Fruit fly (Drosophila melanogaster) whole organism, prepupa: Measurements from ENCODE around the gene Med.

Experiments
- CG10669 ChIP-seq: fragments of 200-800 bp; sonication (Bioruptor generic); optimal IDR thresholded peaks from 3 replicates; lab custom pipeline; 2018; ENCODE audit warnings: missing biosample characterization, mild to moderate bottlenecking, missing genetic modification characterization, moderate library complexity
- CG11762 ChIP-seq: fragments of 200-800 bp; sonication (Bioruptor generic); optimal IDR thresholded peaks from 3 replicates; lab custom pipeline; 2016; ENCODE audit warnings: missing biosample characterization, missing genetic modification characterization; ENCODE audit not compliant: insufficient read depth
- CG11902 ChIP-seq: fragments of 200-800 bp; sonication (Bioruptor generic); optimal IDR thresholded peaks from 3 replicates; lab custom pipeline; 2016; ENCODE audit warnings: missing biosample characterization, missing genetic modification characterization
- CG15336 ChIP-seq: fragments of 200-800 bp; sonication (Bioruptor generic); IDR thresholded peaks from 2 replicates; pipeline ENCODE4 v1.3.6; 2022; ENCODE audit warnings: missing biosample characterization, missing genetic modification characterization
- CG16779 ChIP-seq: fragments of 200-800 bp; sonication (Bioruptor generic); optimal IDR thresholded peaks from 3 replicates; lab custom pipeline; 2017; ENCODE audit warnings: missing biosample characterization, mild to moderate bottlenecking, missing genetic modification characterization
- CG32006 ChIP-seq: fragments of 200-800 bp; sonication (Bioruptor generic); optimal IDR thresholded peaks from 3 replicates; lab custom pipeline; 2017; ENCODE audit warnings: missing biosample characterization, mild to moderate bottlenecking, missing genetic modification characterization
- CG3919 ChIP-seq: fragments of 200-800 bp; sonication (Bioruptor generic); optimal IDR thresholded peaks from 3 replicates; lab custom pipeline; 2016; ENCODE audit warnings: missing biosample characterization, missing genetic modification characterization
- CG6792 ChIP-seq: fragments of 200-800 bp; sonication (Bioruptor generic); optimal IDR thresholded peaks from 3 replicates; lab custom pipeline; 2016; ENCODE audit warnings: missing biosample characterization, missing genetic modification characterization
- CG6808 ChIP-seq: fragments of 200-800 bp; sonication (Bioruptor generic); optimal IDR thresholded peaks from 3 replicates; lab custom pipeline; 2017; ENCODE audit warnings: missing biosample characterization, missing genetic modification characterization, mild to moderate bottlenecking, moderate library complexity, missing genetic modification reagents
- CG8119 ChIP-seq: fragments of 200-800 bp; sonication (Bioruptor generic); IDR thresholded peaks from 3 replicates; pipeline ENCODE4 v1.3.6; 2022; ENCODE audit warnings: missing biosample characterization, missing genetic modification characterization
- CG8319 ChIP-seq: fragments of 200-800 bp; sonication (Bioruptor generic); optimal IDR thresholded peaks from 3 replicates; lab custom pipeline; 2016; ENCODE audit warnings: missing biosample characterization, missing genetic modification characterization
- CG9139 ChIP-seq: fragments of 200-800 bp; sonication (Bioruptor generic); optimal IDR thresholded peaks from 3 replicates; lab custom pipeline; 2017; ENCODE audit warnings: missing biosample characterization, mild to moderate bottlenecking, missing genetic modification characterization
- Eip78C ChIP-seq: fragments of 200-800 bp; sonication (Bioruptor generic); peaks from one replicate; lab custom pipeline; 2016; ENCODE audit warnings: missing biosample characterization, missing genetic modification characterization
- Ets21C ChIP-seq: fragments of 200-800 bp; sonication (Bioruptor generic); optimal IDR thresholded peaks from 3 replicates; lab custom pipeline; 2016; ENCODE audit warnings: missing biosample characterization, missing genetic modification characterization
- Gug ChIP-seq: fragments of 200-800 bp; sonication (Bioruptor generic); IDR thresholded peaks from 2 replicates; pipeline ENCODE4 v1.3.6; 2022; ENCODE audit warnings: missing biosample characterization, missing genetic modification characterization
- Hr39 ChIP-seq: fragments of 200-800 bp; sonication (Bioruptor generic); optimal IDR thresholded peaks from 2 replicates; lab custom pipeline; 2016; ENCODE audit warnings: missing biosample characterization, missing genetic modification characterization
- Hr4 ChIP-seq: fragments of 200-800 bp; sonication (Bioruptor generic); optimal IDR thresholded peaks from 3 replicates; lab custom pipeline; 2016; ENCODE audit warnings: missing biosample characterization, missing genetic modification characterization
- Lpt ChIP-seq: fragments of 200-800 bp; sonication (Bioruptor generic); optimal IDR thresholded peaks from 3 replicates; lab custom pipeline; 2016; ENCODE audit warnings: missing biosample characterization, missing genetic modification characterization
- OdsH ChIP-seq: fragments of 200-800 bp; sonication (Bioruptor generic); optimal IDR thresholded peaks from 3 replicates; lab custom pipeline; 2016; ENCODE audit warnings: missing biosample characterization, missing genetic modification characterization
- Smox ChIP-seq: fragments of 200-800 bp; sonication (Bioruptor generic); optimal IDR thresholded peaks from 3 replicates; lab custom pipeline; 2016; ENCODE audit warnings: missing biosample characterization, missing genetic modification characterization
- Sox102F ChIP-seq: fragments of 200-800 bp; sonication (Bioruptor generic); optimal IDR thresholded peaks from 2 replicates; lab custom pipeline; 2016; ENCODE audit warnings: missing biosample characterization, mild to moderate bottlenecking, missing genetic modification characterization
- Sox14 ChIP-seq: fragments of 200-800 bp; sonication (Bioruptor generic); optimal IDR thresholded peaks from 3 replicates; lab custom pipeline; 2016; ENCODE audit warnings: missing biosample characterization, missing genetic modification characterization
- achi ChIP-seq: fragments of 200-800 bp; sonication (Bioruptor generic); optimal IDR thresholded peaks from 3 replicates; lab custom pipeline; 2016; ENCODE audit warnings: missing biosample characterization, missing genetic modification characterization
- cyc ChIP-seq: fragments of 200-800 bp; sonication (Bioruptor generic); optimal IDR thresholded peaks from 3 replicates; lab custom pipeline; 2016; ENCODE audit warnings: missing biosample characterization, missing genetic modification characterization
- dac ChIP-seq: fragments of 200-800 bp; sonication (Bioruptor generic); optimal IDR thresholded peaks from 2 replicates; lab custom pipeline; 2017; ENCODE audit warnings: missing biosample characterization, mild to moderate bottlenecking, missing genetic modification characterization
- dsx ChIP-seq: fragments of 200-800 bp; optimal IDR thresholded peaks from 3 replicates; lab custom pipeline; 2019; ENCODE audit warnings: missing biosample characterization, mild to moderate bottlenecking, missing genetic modification characterization, moderate library complexity; ENCODE audit not compliant: poor library complexity, severe bottlenecking
- eg ChIP-seq: fragments of 200-800 bp; sonication (Bioruptor generic); IDR thresholded peaks from 3 replicates; pipeline ENCODE4 v1.3.6; 2022; ENCODE audit warnings: missing biosample characterization, missing genetic modification characterization
- esn ChIP-seq: fragments of 200-800 bp; sonication (Bioruptor generic); optimal IDR thresholded peaks from 2 replicates; lab custom pipeline; 2016; ENCODE audit warnings: missing biosample characterization, mild to moderate bottlenecking, missing genetic modification characterization, moderate library complexity
- fd59A ChIP-seq: fragments of 200-800 bp; sonication (Bioruptor generic); optimal IDR thresholded peaks from 2 replicates; lab custom pipeline; 2017; ENCODE audit warnings: missing biosample characterization, mild to moderate bottlenecking, missing genetic modification characterization, missing genetic modification reagents
- fd85E ChIP-seq: fragments of 200-800 bp; sonication (Bioruptor generic); optimal IDR thresholded peaks from 3 replicates; lab custom pipeline; 2016; ENCODE audit warnings: missing biosample characterization, missing genetic modification characterization
- lz ChIP-seq: fragments of 200-800 bp; sonication (Bioruptor generic); optimal IDR thresholded peaks from 3 replicates; lab custom pipeline; 2016; ENCODE audit warnings: missing biosample characterization, missing genetic modification characterization
- net ChIP-seq: fragments of 200-800 bp; sonication (Bioruptor generic); optimal IDR thresholded peaks from 3 replicates; lab custom pipeline; 2016; ENCODE audit warnings: missing biosample characterization, missing genetic modification characterization
- pdm3 ChIP-seq: fragments of 200-800 bp; sonication (Bioruptor generic); optimal IDR thresholded peaks from 3 replicates; lab custom pipeline; 2016; ENCODE audit warnings: missing biosample characterization, missing genetic modification characterization
- spab ChIP-seq: fragments of 200-800 bp; sonication (Bioruptor generic); optimal IDR thresholded peaks from 2 replicates; lab custom pipeline; 2017; ENCODE audit warnings: missing biosample characterization, mild to moderate bottlenecking, missing genetic modification characterization, missing genetic modification reagents
- ss ChIP-seq, 2 experiments: fragments of 200-800 bp; sonication (Bioruptor generic); optimal IDR thresholded peaks; 2 replicates in 1 of 2; 3 replicates in 1 of 2; lab custom pipeline; 2017 to 2018; ENCODE audit warnings: mild to moderate bottlenecking in 2 of 2, missing biosample characterization in 2 of 2, missing genetic modification characterization in 2 of 2, moderate library complexity in 1 of 2
- svp ChIP-seq: fragments of 200-800 bp; sonication (Bioruptor generic); peaks from one replicate; lab custom pipeline; 2016; ENCODE audit warnings: missing biosample characterization, missing genetic modification characterization
- topi ChIP-seq: fragments of 200-800 bp; sonication (Bioruptor generic); optimal IDR thresholded peaks from 3 replicates; lab custom pipeline; 2016; ENCODE audit warnings: missing biosample characterization, missing genetic modification characterization

Med gene

DNA sequence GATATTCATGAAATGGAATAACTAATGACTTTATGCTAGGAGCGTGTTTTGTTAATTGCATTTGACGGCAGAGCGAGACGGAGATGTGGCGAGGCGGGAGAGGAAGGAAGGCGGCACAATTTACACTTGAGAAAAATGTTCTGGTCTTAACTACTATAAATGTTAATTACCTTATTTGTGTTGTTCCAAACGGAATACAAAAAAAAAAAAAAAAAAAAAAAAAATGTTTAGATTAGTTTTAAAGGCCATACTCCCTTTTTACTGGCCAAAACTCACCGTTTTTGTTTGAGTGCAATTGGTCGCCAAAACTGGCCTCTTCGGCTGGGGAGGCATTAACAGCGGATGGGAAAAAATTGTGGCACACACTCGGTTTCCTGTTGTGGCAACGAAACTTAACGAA is 16.3 kb downstream of the Med start (continued):
- TF ChIP-seq net (no peak), Ets21C (GFP tag; lab: Kevin White, UChicago) (no peak), Smox (GFP tag; lab: Kevin White, UChicago) (no peak), CG6808 (GFP tag; lab: Kevin White, UChicago) (no peak), lz (no peak), Eip78C (GFP tag; lab: Kevin White, UChicago) (peak; percentile 69), CG16779 (tag; lab: Kevin White, UChicago) (no peak)
- TF ChIP-seq, all 60 proteins: peak for 16

DNA sequence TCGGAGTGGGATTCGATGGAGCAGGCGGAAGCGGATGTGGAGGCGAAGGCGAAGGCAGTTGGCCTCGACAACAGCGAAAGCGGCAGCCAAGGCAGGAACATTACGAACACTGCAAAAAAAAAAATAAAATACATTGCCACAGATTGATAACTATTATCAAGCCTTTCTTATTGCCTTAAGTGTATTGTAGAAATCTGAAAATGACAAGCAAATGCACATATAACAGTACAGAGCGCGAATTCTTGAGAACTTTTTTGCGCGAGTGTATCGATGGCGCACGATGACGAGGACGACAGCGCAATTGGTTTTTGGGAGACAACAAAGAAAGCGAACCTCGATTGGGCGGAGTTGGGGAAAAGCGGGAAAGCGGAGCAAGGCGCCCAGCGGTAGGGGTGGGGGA is 19.5 kb downstream of the Med start:
- TF ChIP-seq svp (GFP tag; lab: Kevin White, UChicago) = peak; percentile 39
- peak; percentile 35 for TF ChIP-seq Eip78C (GFP tag; lab: Kevin White, UChicago)
- no peak for TF ChIP-seq CG11762
- TF ChIP-seq achi = no peak
- no peak for TF ChIP-seq dsx (GFP tag; lab: Kevin White, UChicago)
- peak; percentile 5 for TF ChIP-seq CG3919 (GFP tag; lab: Kevin White, UChicago)

DNA sequence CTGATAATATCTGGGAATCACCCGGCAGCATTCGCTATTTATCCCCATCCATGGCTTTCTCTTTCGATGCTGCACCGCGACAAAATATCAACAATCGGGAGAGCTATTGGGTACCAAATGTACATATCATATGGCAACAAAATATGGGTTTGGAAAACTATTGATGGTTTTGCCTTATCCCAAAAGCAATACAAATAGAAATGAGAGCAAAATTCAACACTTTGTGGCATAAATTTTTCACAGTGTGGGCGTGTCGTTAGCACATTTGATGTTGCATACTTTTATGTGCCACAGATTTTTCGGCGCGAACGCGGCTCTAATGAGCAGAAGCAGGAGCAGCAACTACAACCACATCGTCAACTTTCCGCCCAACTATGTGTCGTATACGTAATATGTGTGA is 21.5 kb downstream of the Med start:
- TF ChIP-seq spab (GFP tag; lab: Kevin White, UChicago) = no peak
- TF ChIP-seq ss (GFP tag; optimal IDR thresholded peaks at IDR 0.05; lab: Kevin White, UChicago) = no peak
- TF ChIP-seq Hr4 = peak; percentile 41
- peak; percentile 42 for TF ChIP-seq Eip78C (GFP tag; lab: Kevin White, UChicago)
- no peak for TF ChIP-seq esn (GFP tag; lab: Kevin White, UChicago)
- TF ChIP-seq CG10669 (GFP tag; lab: Kevin White, UChicago) = no peak
- no peak for TF ChIP-seq topi
- TF ChIP-seq CG16779 (tag; lab: Kevin White, UChicago) = no peak
- peak; percentile 30 for TF ChIP-seq CG32006 (GFP tag; lab: Kevin White, UChicago)
- TF ChIP-seq CG15336 = 0 out of 2 replicates have a peak, but pooled peaks have one; percentile 18
- no peak for TF ChIP-seq CG8119 (GFP tag; lab: Robert Waterston, UW)

DNA sequence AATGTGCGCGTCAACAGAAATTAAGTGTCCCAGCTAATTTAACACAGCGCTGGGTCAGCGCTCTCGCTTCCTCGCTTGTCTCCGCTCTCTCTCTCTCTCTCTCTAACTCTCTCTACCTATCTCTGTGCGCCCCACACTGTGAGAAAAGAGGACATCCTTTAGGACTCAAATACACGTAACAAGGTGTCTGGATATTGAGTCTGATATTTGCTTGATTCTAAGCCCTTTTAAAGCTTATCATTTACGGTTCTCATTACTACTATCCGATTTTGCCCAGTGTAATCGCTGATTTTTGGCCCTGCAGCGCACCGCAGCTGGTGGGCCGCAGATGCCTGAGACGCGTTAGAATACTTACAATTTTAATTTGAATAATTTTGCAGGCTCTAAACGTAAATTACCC is 25.7 kb downstream of the Med start:
- TF ChIP-seq CG3919 (GFP tag; lab: Kevin White, UChicago) = peak; percentile 13
- peak; percentile 1 for TF ChIP-seq Hr4
- TF ChIP-seq CG15336 = peak; percentile 35; the same call in 1 of the 2 replicates
- TF ChIP-seq Smox (GFP tag; lab: Kevin White, UChicago) = peak; percentile 2
- TF ChIP-seq fd59A (GFP tag; lab: Kevin White, UChicago) = no peak
- no peak for TF ChIP-seq Ets21C (GFP tag; lab: Kevin White, UChicago)
- TF ChIP-seq Gug (GFP tag; lab: Robert Waterston, UW) = no peak
- no peak for TF ChIP-seq CG9139 (GFP tag; lab: Kevin White, UChicago)
- no peak for TF ChIP-seq dsx (GFP tag; lab: Kevin White, UChicago)
- peak; percentile 1 for TF ChIP-seq Sox14 (GFP tag; lab: Kevin White, UChicago)
- peak; percentile 10 for TF ChIP-seq CG32006 (GFP tag; lab: Kevin White, UChicago)
- no peak for TF ChIP-seq Sox102F (GFP tag; lab: Kevin White, UChicago)
- peak; percentile 3 for TF ChIP-seq CG10669 (GFP tag; lab: Kevin White, UChicago)
- no peak for TF ChIP-seq CG8119 (GFP tag; lab: Robert Waterston, UW)
- no peak for TF ChIP-seq CG11902 (GFP tag; lab: Kevin White, UChicago)
- TF ChIP-seq CG8319 (GFP tag; lab: Kevin White, UChicago) = no peak
- no peak for TF ChIP-seq fd85E (GFP tag; lab: Kevin White, UChicago)
- TF ChIP-seq Eip78C (GFP tag; lab: Kevin White, UChicago) = peak; percentile 36
- no peak for TF ChIP-seq cyc (GFP tag; lab: Kevin White, UChicago)
- TF ChIP-seq pdm3 (GFP tag; lab: Kevin White, UChicago) = peak; percentile 3
- TF ChIP-seq lz = no peak
- no peak for TF ChIP-seq dac
- TF ChIP-seq CG6792 (GFP tag; lab: Kevin White, UChicago) = no peak
- no peak for TF ChIP-seq Lpt (GFP tag; lab: Kevin White, UChicago)
- TF ChIP-seq OdsH (GFP tag; lab: Kevin White, UChicago) = peak; percentile 26
- TF ChIP-seq achi = no peak
- peak; percentile 12 for TF ChIP-seq Hr39 (GFP tag; lab: Kevin White, UChicago)
- TF ChIP-seq eg (GFP tag; lab: Robert Waterston, UW) = no peak
